Worm (Caenorhabditis elegans): Measurements from ENCODE around the gene cec-2.

DNA sequence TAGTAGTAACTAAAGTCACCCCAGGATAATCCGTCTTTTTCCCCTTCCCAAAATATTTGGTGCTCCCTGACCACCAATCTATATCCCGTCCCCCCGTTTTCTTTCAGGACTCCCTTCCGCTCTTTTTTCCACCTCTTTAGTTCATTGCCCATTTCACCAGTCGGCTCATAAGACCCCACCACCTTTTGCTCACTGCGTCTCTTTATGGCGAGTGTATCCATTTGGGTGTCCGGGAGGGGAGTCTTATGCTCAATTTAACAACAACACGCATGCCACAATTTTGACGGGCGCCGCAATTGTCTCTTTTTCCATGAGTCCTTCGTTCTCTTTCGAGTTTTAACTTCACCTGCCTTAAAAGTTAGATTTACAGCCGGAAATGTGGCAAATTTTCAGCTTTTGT, 42.7 kb downstream of the cec-2 start:
- TF ChIP-seq ama-1 (optimal IDR thresholded peaks at IDR 0.05) (no peak), ama-1 (GFP tag; optimal IDR thresholded peaks at IDR 0.05) (no peak), akir-1 (GFP tag; optimal IDR thresholded peaks at IDR 0.05) (no peak), tbp1 (GFP tag; optimal IDR thresholded peaks at IDR 0.05) (no peak), ccch-3 (GFP tag; optimal IDR thresholded peaks at IDR 0.05) (no peak)
